Fruit fly (Drosophila melanogaster) whole organism, embryonic: ENCODE results near the gene CG44000.

Experiments
- Atf-2 ChIP-seq: fragments of 200-800 bp; sonication (Bioruptor generic); optimal IDR thresholded peaks from 2 replicates; lab custom pipeline; 2016; ENCODE audit warnings: missing biosample characterization, missing genetic modification characterization
- B-H1 ChIP-seq: fragments of 200-800 bp; sonication (Bioruptor generic); IDR thresholded peaks from 3 replicates; pipeline ENCODE4 v1.3.6; 2022; ENCODE audit warnings: missing biosample characterization, missing genetic modification characterization
- CG10979 ChIP-seq: fragments of 200-800 bp; sonication (Bioruptor generic); optimal IDR thresholded peaks from 2 replicates; lab custom pipeline; 2018; ENCODE audit warnings: missing biosample characterization, mild to moderate bottlenecking, missing genetic modification characterization, moderate library complexity
- CG12071 ChIP-seq: fragments of 200-800 bp; sonication (Bioruptor generic); optimal IDR thresholded peaks from 3 replicates; lab custom pipeline; 2018; ENCODE audit warnings: missing biosample characterization, mild to moderate bottlenecking, missing genetic modification characterization
- CG13775 ChIP-seq: fragments of 200-800 bp; sonication (Bioruptor generic); optimal IDR thresholded peaks from 3 replicates; lab custom pipeline; 2017; ENCODE audit warnings: missing biosample characterization, mild to moderate bottlenecking, missing genetic modification characterization
- CG18262 ChIP-seq: fragments of 200-800 bp; optimal IDR thresholded peaks from 3 replicates; lab custom pipeline; 2019; ENCODE audit warnings: missing biosample characterization, mild to moderate bottlenecking, missing genetic modification characterization, moderate library complexity
- CG2202 ChIP-seq: fragments of 200-800 bp; sonication (Bioruptor generic); optimal IDR thresholded peaks from 2 replicates; lab custom pipeline; 2018; ENCODE audit warnings: missing biosample characterization, mild to moderate bottlenecking, missing genetic modification characterization
- CG3838 ChIP-seq: fragments of 200-800 bp; sonication (Bioruptor generic); optimal IDR thresholded peaks from 3 replicates; lab custom pipeline; 2016; ENCODE audit warnings: missing biosample characterization, missing genetic modification characterization
- CG42726 ChIP-seq: fragments of 200-800 bp; sonication (Bioruptor generic); IDR thresholded peaks from 2 replicates; pipeline ENCODE4 v1.3.6; 2022; ENCODE audit warnings: missing biosample characterization, missing genetic modification characterization; ENCODE audit not compliant: partially characterized antibody
- CG43689 ChIP-seq: fragments of 200-800 bp; sonication (Bioruptor generic); IDR thresholded peaks from 2 replicates; pipeline ENCODE4 v1.3.6; 2022; ENCODE audit warnings: missing biosample characterization, missing genetic modification characterization
- CG4730 ChIP-seq: fragments of 200-800 bp; sonication (Bioruptor generic); IDR thresholded peaks from 2 replicates; pipeline ENCODE4 v1.3.6; 2022; ENCODE audit warnings: missing biosample characterization, missing genetic modification characterization
- CG4820 ChIP-seq: fragments of 200-800 bp; sonication (Bioruptor generic); optimal IDR thresholded peaks from 3 replicates; lab custom pipeline; 2016; ENCODE audit warnings: missing biosample characterization, missing genetic modification characterization
- CG4854 ChIP-seq: fragments of 200-800 bp; sonication (Bioruptor generic); optimal IDR thresholded peaks from 2 replicates; lab custom pipeline; 2016; ENCODE audit warnings: missing biosample characterization, missing genetic modification characterization, inconsistent platforms
- CG6272 ChIP-seq: fragments of 200-800 bp; sonication (Bioruptor generic); IDR thresholded peaks from 2 replicates; pipeline ENCODE4 v1.3.6; 2022; ENCODE audit warnings: missing biosample characterization, missing genetic modification characterization
- CG6683 ChIP-seq: fragments of 200-800 bp; sonication (Bioruptor generic); optimal IDR thresholded peaks from 2 replicates; lab custom pipeline; 2017; ENCODE audit warnings: missing biosample characterization, mild to moderate bottlenecking, missing genetic modification characterization, missing genetic modification reagents
- CG6765 ChIP-seq: fragments of 200-800 bp; sonication (Bioruptor generic); optimal IDR thresholded peaks from 3 replicates; lab custom pipeline; 2017; ENCODE audit warnings: missing biosample characterization, mild to moderate bottlenecking, missing genetic modification characterization
- CG8924 ChIP-seq: fragments of 200-800 bp; optimal IDR thresholded peaks from 3 replicates; lab custom pipeline; 2019; ENCODE audit warnings: missing biosample characterization, mild to moderate bottlenecking, missing genetic modification characterization, moderate library complexity
- CG9609 ChIP-seq: fragments of 200-800 bp; sonication (Bioruptor generic); optimal IDR thresholded peaks from 3 replicates; lab custom pipeline; 2016; ENCODE audit warnings: missing biosample characterization, missing genetic modification characterization
- CHES-1-like ChIP-seq: fragments of 200-800 bp; sonication (Bioruptor generic); optimal IDR thresholded peaks from 2 replicates; lab custom pipeline; 2016; ENCODE audit warnings: missing biosample characterization, missing genetic modification characterization
- Camta ChIP-seq: fragments of 200-800 bp; sonication (Bioruptor generic); optimal IDR thresholded peaks from 2 replicates; lab custom pipeline; 2016; ENCODE audit warnings: missing biosample characterization, missing genetic modification characterization
- D19B ChIP-seq: fragments of 200-800 bp; sonication (Bioruptor generic); optimal IDR thresholded peaks from 2 replicates; lab custom pipeline; 2017; ENCODE audit warnings: missing biosample characterization, mild to moderate bottlenecking, missing genetic modification characterization
- Doc2 ChIP-seq: fragments of 200-800 bp; sonication (Bioruptor generic); IDR thresholded peaks from 2 replicates; pipeline ENCODE4 v1.3.6; 2022; ENCODE audit warnings: missing biosample characterization, missing genetic modification characterization
- HHEX ChIP-seq: fragments of 200-800 bp; sonication (Bioruptor generic); optimal IDR thresholded peaks from 3 replicates; lab custom pipeline; 2017; ENCODE audit warnings: missing biosample characterization, mild to moderate bottlenecking, missing genetic modification characterization, missing genetic modification reagents
- Hey ChIP-seq: fragments of 200-800 bp; sonication (Bioruptor generic); optimal IDR thresholded peaks from 3 replicates; lab custom pipeline; 2018; ENCODE audit warnings: missing biosample characterization, mild to moderate bottlenecking, missing genetic modification characterization
- MESR4 ChIP-seq: fragments of 200-800 bp; sonication (Bioruptor generic); optimal IDR thresholded peaks from 2 replicates; lab custom pipeline; 2018; ENCODE audit warnings: missing biosample characterization, mild to moderate bottlenecking, missing genetic modification characterization, moderate library complexity
- Myb ChIP-seq: fragments of 200-800 bp; sonication (Bioruptor generic); optimal IDR thresholded peaks from 2 replicates; lab custom pipeline; 2016; ENCODE audit warnings: missing biosample characterization, missing genetic modification characterization
- Nf-YC ChIP-seq: fragments of 200-800 bp; optimal IDR thresholded peaks from 3 replicates; lab custom pipeline; 2019; ENCODE audit warnings: missing biosample characterization, mild to moderate bottlenecking, missing genetic modification characterization, moderate library complexity
- Optix ChIP-seq: fragments of 200-800 bp; sonication (Bioruptor generic); IDR thresholded peaks from 3 replicates; pipeline ENCODE4 v1.3.6; 2022; ENCODE audit warnings: missing biosample characterization, missing genetic modification characterization
- Sin3A ChIP-seq: fragments of >200 bp; optimal IDR thresholded peaks from 2 replicates; lab custom pipeline; 2018
- Sox100B ChIP-seq: fragments of 200-800 bp; sonication (Bioruptor generic); optimal IDR thresholded peaks from 3 replicates; lab custom pipeline; 2018; ENCODE audit warnings: missing biosample characterization, mild to moderate bottlenecking, missing genetic modification characterization
- Vsx1 ChIP-seq: fragments of 200-800 bp; sonication (Bioruptor generic); optimal IDR thresholded peaks from 2 replicates; lab custom pipeline; 2017; ENCODE audit warnings: missing biosample characterization, mild to moderate bottlenecking, missing genetic modification characterization, missing genetic modification reagents
- ab ChIP-seq: fragments of 200-800 bp; sonication (Bioruptor generic); optimal IDR thresholded peaks from 2 replicates; lab custom pipeline; 2016; ENCODE audit warnings: missing biosample characterization, missing genetic modification characterization
- al ChIP-seq: fragments of 200-800 bp; sonication (Bioruptor generic); IDR thresholded peaks from 2 replicates; pipeline ENCODE4 v1.3.6; 2022; ENCODE audit warnings: missing biosample characterization, missing genetic modification characterization
- aop ChIP-seq: fragments of 200-800 bp; sonication (Bioruptor generic); IDR thresholded peaks from 2 replicates; pipeline ENCODE4 v1.3.6; 2022; ENCODE audit warnings: missing biosample characterization, missing genetic modification characterization
- br ChIP-seq: fragments of >200 bp; optimal IDR thresholded peaks from 2 replicates; lab custom pipeline; 2017
- bsh ChIP-seq, 2 experiments: fragments of 200-800 bp; sonication (Bioruptor generic); optimal IDR thresholded peaks; 2 replicates each; lab custom pipeline; 2017 to 2018; ENCODE audit warnings: mild to moderate bottlenecking in 2 of 2, missing biosample characterization in 2 of 2, missing genetic modification characterization in 2 of 2, moderate library complexity in 1 of 2
- chinmo ChIP-seq: fragments of 200-800 bp; sonication (Bioruptor generic); IDR thresholded peaks from 4 replicates; pipeline ENCODE4 v1.3.6; 2022; ENCODE audit warnings: missing biosample characterization, missing genetic modification characterization; ENCODE audit not compliant: partially characterized antibody
- dmrt11E ChIP-seq: fragments of 200-800 bp; sonication (Bioruptor generic); optimal IDR thresholded peaks from 3 replicates; lab custom pipeline; 2018; ENCODE audit warnings: missing biosample characterization, mild to moderate bottlenecking, missing genetic modification characterization, moderate library complexity
- dysf ChIP-seq: fragments of 200-800 bp; sonication (Bioruptor generic); IDR thresholded peaks from 3 replicates; pipeline ENCODE4 v1.3.6; 2022; ENCODE audit warnings: missing biosample characterization, missing genetic modification characterization
- fu2 ChIP-seq: fragments of 200-800 bp; sonication (Bioruptor generic); optimal IDR thresholded peaks from 2 replicates; lab custom pipeline; 2016; ENCODE audit warnings: missing biosample characterization, missing genetic modification characterization
- ken ChIP-seq: fragments of 200-800 bp; sonication (Bioruptor generic); IDR thresholded peaks from 3 replicates; pipeline ENCODE4 v1.3.6; 2022; ENCODE audit warnings: missing biosample characterization, missing genetic modification characterization
- luna ChIP-seq: fragments of 200-800 bp; sonication (Bioruptor generic); optimal IDR thresholded peaks from 2 replicates; lab custom pipeline; 2016; ENCODE audit warnings: missing biosample characterization, missing genetic modification characterization
- odd ChIP-seq: fragments of 200-800 bp; sonication (Bioruptor generic); optimal IDR thresholded peaks from 2 replicates; lab custom pipeline; 2017; ENCODE audit warnings: missing biosample characterization, mild to moderate bottlenecking, missing genetic modification characterization
- pfk ChIP-seq: fragments of 200-800 bp; sonication (Bioruptor generic); optimal IDR thresholded peaks from 2 replicates; lab custom pipeline; 2018; ENCODE audit warnings: missing biosample characterization, mild to moderate bottlenecking, missing genetic modification characterization, moderate library complexity
- pnt ChIP-seq: fragments of 200-800 bp; sonication (Bioruptor generic); optimal IDR thresholded peaks from 3 replicates; lab custom pipeline; 2016; ENCODE audit warnings: missing biosample characterization, missing genetic modification characterization
- sob ChIP-seq: fragments of 200-800 bp; sonication (Bioruptor generic); IDR thresholded peaks from 2 replicates; pipeline ENCODE4 v1.3.6; 2022; ENCODE audit warnings: missing biosample characterization, missing genetic modification characterization
- sr ChIP-seq: fragments of 200-800 bp; sonication (Bioruptor generic); IDR thresholded peaks from 3 replicates; pipeline ENCODE4 v1.3.6; 2022; ENCODE audit warnings: missing biosample characterization, missing genetic modification characterization
- trem ChIP-seq: fragments of 200-800 bp; optimal IDR thresholded peaks from 3 replicates; lab custom pipeline; 2019; ENCODE audit warnings: missing biosample characterization, mild to moderate bottlenecking, missing genetic modification characterization, moderate library complexity
- usp ChIP-seq: fragments of >200 bp; optimal IDR thresholded peaks from 2 replicates; lab custom pipeline; 2017; ENCODE audit warnings: missing biosample characterization, missing genetic modification characterization
- zen ChIP-seq: fragments of 200-800 bp; sonication (Bioruptor generic); optimal IDR thresholded peaks from 3 replicates; lab custom pipeline; 2018; ENCODE audit warnings: missing biosample characterization, mild to moderate bottlenecking, missing genetic modification characterization, moderate library complexity

The CG44000 gene

dm6 chr2L:5000287-5000871 lies 42.7 kb upstream of the CG44000 start (continued):
- peak; percentile 94 for TF ChIP-seq CG18262 (tag; lab: Kevin White, UChicago)
- TF ChIP-seq ken, result peak; percentile 51; the same call in 2 of the 3 replicates
- TF ChIP-seq CHES-1-like (GFP tag; lab: Kevin White, UChicago), result peak; percentile 58
- peak; percentile 85 for TF ChIP-seq CG2202 (tag; lab: Kevin White, UChicago)
- TF ChIP-seq dysf (GFP tag; lab: Robert Waterston, UW), result peak; percentile 86
- peak; percentile 93 for TF ChIP-seq dmrt11E (tag; lab: Kevin White, UChicago)
- peak; percentile 75 to 83 for TF ChIP-seq bsh (GFP tag; optimal IDR thresholded peaks at IDR 0.05; lab: Kevin White, UChicago)
- peak; percentile 73 for TF ChIP-seq CG4820 (GFP tag; lab: Kevin White, UChicago)
- TF ChIP-seq B-H1 (GFP tag; lab: Robert Waterston, UW), result peak; percentile 58
- TF ChIP-seq usp (GFP tag; lab: Kevin White, UChicago), result no peak
- TF ChIP-seq CG9609 (GFP tag; lab: Kevin White, UChicago), result peak; percentile 84
- peak; percentile 62 for TF ChIP-seq CG6683 (GFP tag; lab: Kevin White, UChicago)
- TF ChIP-seq zen, result peak; percentile 92
- peak; percentile 38 for TF ChIP-seq CG3838 (GFP tag; lab: Kevin White, UChicago)
- TF ChIP-seq br, result no peak
- TF ChIP-seq odd, result peak; percentile 85
- peak; percentile 17 for TF ChIP-seq Hey (tag; lab: Kevin White, UChicago)
- peak; percentile 56; the same call in 2 of the 3 replicates for TF ChIP-seq Optix (GFP tag; lab: Robert Waterston, UW)
- no peak for TF ChIP-seq luna (GFP tag; lab: Kevin White, UChicago)
- TF ChIP-seq trem (tag; lab: Kevin White, UChicago), result peak; percentile 79
- no peak for TF ChIP-seq Sin3A (lab: Kevin White, UChicago)
- TF ChIP-seq fu2 (GFP tag; lab: Kevin White, UChicago), result peak; percentile 62
- TF ChIP-seq CG12071 (GFP tag; lab: Kevin White, UChicago), result peak; percentile 59
- peak; percentile 85 for TF ChIP-seq HHEX
- peak; percentile 73 for TF ChIP-seq pnt (GFP tag; lab: Kevin White, UChicago)
- no peak; the same call in 1 of the 2 replicates for TF ChIP-seq aop (GFP tag; lab: Robert Waterston, UW)
- peak; percentile 55 for TF ChIP-seq D19B
- TF ChIP-seq sob, result peak; percentile 75
- TF ChIP-seq Sox100B (GFP tag; lab: Kevin White, UChicago), result peak; percentile 85
- TF ChIP-seq CG10979 (tag; lab: Kevin White, UChicago), result peak; percentile 90
- no peak for TF ChIP-seq CG42726 (GFP tag; lab: Robert Waterston, UW)
- TF ChIP-seq ab, result peak; percentile 66
- TF ChIP-seq CG6272 (GFP tag; lab: Robert Waterston, UW), result 0 out of 2 replicates have a peak, but pooled peaks have one; percentile 25
- TF ChIP-seq sr, result peak; percentile 41; the same call in 2 of the 3 replicates
- TF ChIP-seq CG13775 (GFP tag; lab: Kevin White, UChicago), result peak; percentile 80
- no peak for TF ChIP-seq Doc2
- peak; percentile 54 for TF ChIP-seq Myb (GFP tag; lab: Kevin White, UChicago)
- TF ChIP-seq CG43689 (GFP tag; lab: Robert Waterston, UW), result no peak
- peak; percentile 66 for TF ChIP-seq Atf-2 (GFP tag; lab: Kevin White, UChicago)
- TF ChIP-seq al (GFP tag; lab: Robert Waterston, UW), result peak; percentile 79
- TF ChIP-seq CG8924 (tag; lab: Kevin White, UChicago), result peak; percentile 93
- peak; percentile 72 for TF ChIP-seq CG6765 (GFP tag; lab: Kevin White, UChicago)
- peak; percentile 11 for TF ChIP-seq MESR4 (GFP tag; lab: Kevin White, UChicago)
- peak; percentile 69 for TF ChIP-seq CG4730 (GFP tag; lab: Robert Waterston, UW)
- TF ChIP-seq pfk (GFP tag; lab: Kevin White, UChicago), result peak; percentile 32
- TF ChIP-seq Vsx1 (GFP tag; lab: Kevin White, UChicago), result peak; percentile 38
- TF ChIP-seq chinmo (GFP tag; lab: Robert Waterston, UW), result peak; percentile 72; the same call in 1 of the 4 replicates
- peak; percentile 49 for TF ChIP-seq CG4854
- TF ChIP-seq Camta (GFP tag; lab: Kevin White, UChicago), result peak; percentile 72
- peak; percentile 81 for TF ChIP-seq Nf-YC
